Worm (Caenorhabditis elegans) whole organism, early embryonic: ENCODE data around the gene byn-1.

Experiments
- B0310.2 ChIP-seq: sonication (generic microtip); optimal IDR thresholded peaks from 2 replicates; lab custom pipeline; 2016; ENCODE audit warnings: mild to moderate bottlenecking, missing genetic modification characterization, missing compliant biosample characterization
- F13C5.2 ChIP-seq: sonication (generic microtip); optimal IDR thresholded peaks from 2 replicates; lab custom pipeline; 2017; ENCODE audit warnings: mild to moderate bottlenecking, missing genetic modification characterization, inconsistent platforms, missing compliant biosample characterization
- aly-1 ChIP-seq: sonication (generic microtip); optimal IDR thresholded peaks from 2 replicates; lab custom pipeline; 2016; ENCODE audit warnings: missing genetic modification characterization, missing compliant biosample characterization
- ama-1 ChIP-seq: fragments of 150-350 bp; optimal IDR thresholded peaks from 2 replicates; lab custom pipeline; 2014
- ceh-13 ChIP-seq: fragments of 200-800 bp; sonication (Bioruptor generic); optimal IDR thresholded peaks from 2 replicates; lab custom pipeline; 2018; ENCODE audit warnings: mild to moderate bottlenecking, missing genetic modification characterization, missing compliant biosample characterization
- ceh-36 ChIP-seq: sonication (generic microtip); optimal IDR thresholded peaks from 2 replicates; lab custom pipeline; 2016; ENCODE audit warnings: missing genetic modification characterization, inconsistent platforms, missing compliant biosample characterization
- ets-7 ChIP-seq: sonication (generic microtip); optimal IDR thresholded peaks from 2 replicates; lab custom pipeline; 2016; ENCODE audit warnings: missing genotype, missing genetic modification characterization, missing compliant biosample characterization
- flt-1 ChIP-seq: fragments of 200-800 bp; sonication (Bioruptor generic); IDR thresholded peaks from 2 replicates; pipeline ENCODE4 v1.3.6; 2022; ENCODE audit warnings: missing genetic modification characterization, missing compliant biosample characterization
- hmbx-1 ChIP-seq: sonication (generic microtip); optimal IDR thresholded peaks from 2 replicates; lab custom pipeline; 2016; ENCODE audit warnings: mild to moderate bottlenecking, missing genetic modification characterization, missing compliant biosample characterization
- hmg-4 ChIP-seq: fragments of 200-800 bp; sonication (Bioruptor generic); optimal IDR thresholded peaks from 2 replicates; lab custom pipeline; 2018; ENCODE audit warnings: mild to moderate bottlenecking, missing genetic modification characterization, missing compliant biosample characterization
- hnd-1 ChIP-seq: sonication (generic microtip); optimal IDR thresholded peaks from 2 replicates; lab custom pipeline; 2016; ENCODE audit warnings: missing genetic modification characterization, missing compliant biosample characterization
- pes-1 ChIP-seq: fragments of 200-800 bp; sonication (Bioruptor generic); IDR thresholded peaks from 2 replicates; pipeline ENCODE4 v1.3.6; 2022; ENCODE audit warnings: missing genetic modification reagents, missing genetic modification characterization, missing compliant biosample characterization
- scrt-1 ChIP-seq: fragments of 200-800 bp; sonication (Bioruptor generic); IDR thresholded peaks from 2 replicates; pipeline ENCODE4 v1.3.6; 2022; ENCODE audit warnings: missing genetic modification characterization, missing compliant biosample characterization
- sea-1 ChIP-seq: fragments of 200-800 bp; sonication (Bioruptor generic); conservative IDR thresholded peaks from 2 replicates; pipeline ENCODE4 v1.3.6; 2022; ENCODE audit warnings: missing genetic modification characterization, missing compliant biosample characterization
- tbx-11 ChIP-seq: fragments of 200-800 bp; sonication (Bioruptor generic); IDR thresholded peaks from 2 replicates; pipeline ENCODE4 v1.3.6; 2022; ENCODE audit warnings: missing genetic modification characterization, missing compliant biosample characterization
- tbx-37 ChIP-seq: fragments of 200-800 bp; sonication (Bioruptor generic); conservative IDR thresholded peaks from 2 replicates; pipeline ENCODE4 v1.3.6; 2022; ENCODE audit warnings: missing genetic modification reagents, missing genetic modification characterization, missing compliant biosample characterization
- tra-4 ChIP-seq: sonication (generic microtip); optimal IDR thresholded peaks from 2 replicates; lab custom pipeline; 2017; ENCODE audit warnings: missing genetic modification characterization, missing compliant biosample characterization

The byn-1 gene

ce11 chrIII:6958674-6959241, 27.0 kb downstream of the byn-1 start:
- TF ChIP-seq scrt-1 (GFP tag; lab: Robert Waterston, UW) (no peak), ceh-36 (tag; lab: Kevin White, UChicago) (no peak)

DNA sequence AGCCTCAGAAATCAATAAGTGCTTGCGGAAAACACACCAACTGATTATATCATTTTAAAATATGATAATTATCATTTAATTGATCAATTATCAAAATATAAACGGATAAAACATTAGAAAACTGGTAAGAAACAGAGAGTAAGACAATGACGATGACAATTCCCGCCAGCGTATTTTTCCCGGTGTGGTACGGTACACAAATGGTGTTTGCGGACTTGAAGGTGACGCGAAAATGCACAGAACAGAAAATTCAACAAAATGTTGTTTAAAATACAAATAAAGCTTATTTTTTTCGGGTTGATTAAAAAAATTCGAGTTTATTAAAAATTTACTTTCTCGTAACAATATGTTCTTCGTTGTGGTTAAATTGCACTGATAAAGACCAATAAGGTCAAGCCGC, 29.4 kb downstream of the byn-1 start:
- TF ChIP-seq flt-1 (no peak), F13C5.2 (tag; lab: Kevin White, UChicago) (peak; percentile 8), tbx-11 (GFP tag; lab: Robert Waterston, UW) (no peak)

ce11 chrIII:6961937-6962504, 30.2 kb downstream of the byn-1 start, which contains the start of the genes rpn-6.1 and F57B9.1:
Gene rpn-6.1 (minus strand): TSS chrIII:6962001.
Gene F57B9.1 (plus strand): TSS chrIII:6962090.
- no peak for TF ChIP-seq tbx-37 (GFP tag; lab: Robert Waterston, UW)
- TF ChIP-seq ets-7 (tag; lab: Kevin White, UChicago), result no peak
- TF ChIP-seq tbx-11 (GFP tag; lab: Robert Waterston, UW), result no peak
- no peak for TF ChIP-seq hnd-1 (tag; lab: Kevin White, UChicago)
- no peak for TF ChIP-seq hmg-4 (GFP tag; lab: Kevin White, UChicago)
- TF ChIP-seq hmbx-1 (tag; lab: Kevin White, UChicago), result no peak
- no peak for TF ChIP-seq F13C5.2 (tag; lab: Kevin White, UChicago)

- TF ChIP-seq hnd-1 (tag; lab: Kevin White, UChicago) (no peak), tra-4 (tag; lab: Kevin White, UChicago) (no peak), sea-1 (GFP tag; lab: Robert Waterston, UW) (no peak), pes-1 (GFP tag; lab: Robert Waterston, UW) (no peak), aly-1 (tag; lab: Kevin White, UChicago) (no peak), tbx-37 (GFP tag; lab: Robert Waterston, UW) (no peak), ceh-13 (no peak), ets-7 (tag; lab: Kevin White, UChicago) (no peak), hmbx-1 (tag; lab: Kevin White, UChicago) (no peak), tbx-11 (GFP tag; lab: Robert Waterston, UW) (no peak), scrt-1 (GFP tag; lab: Robert Waterston, UW) (no peak), ama-1 (lab: Kevin White, UChicago) (no peak), hmg-4 (GFP tag; lab: Kevin White, UChicago) (no peak)
These were observed 36.4 kb downstream of the byn-1 start, which contains the start of gene panl-2 for ce11 chrIII:6968080-6968639. Gene panl-2 (minus strand): TSS chrIII:6968130.

ce11 chrIII:6968655-6969054, 36.9 kb downstream of the byn-1 start:
- TF ChIP-seq hmg-4 (GFP tag; lab: Kevin White, UChicago) (no peak), scrt-1 (GFP tag; lab: Robert Waterston, UW) (no peak), sea-1 (GFP tag; lab: Robert Waterston, UW) (no peak)

ce11 chrIII:6969090-6969489, 37.3 kb downstream of the byn-1 start, which contains the start of gene F31E3.12:
Gene F31E3.12 (plus strand): TSS chrIII:6969390.
- TF ChIP-seq pes-1 (GFP tag; lab: Robert Waterston, UW) (no peak), aly-1 (tag; lab: Kevin White, UChicago) (no peak), B0310.2 (tag; lab: Kevin White, UChicago) (no peak), hnd-1 (tag; lab: Kevin White, UChicago) (no peak), sea-1 (GFP tag; lab: Robert Waterston, UW) (no peak)

ce11 chrIII:6969781-6970342, 38.1 kb downstream of the byn-1 start:
- TF ChIP-seq tbx-11 (GFP tag; lab: Robert Waterston, UW) (no peak), ama-1 (lab: Kevin White, UChicago) (no peak), hnd-1 (tag; lab: Kevin White, UChicago) (no peak)

DNA sequence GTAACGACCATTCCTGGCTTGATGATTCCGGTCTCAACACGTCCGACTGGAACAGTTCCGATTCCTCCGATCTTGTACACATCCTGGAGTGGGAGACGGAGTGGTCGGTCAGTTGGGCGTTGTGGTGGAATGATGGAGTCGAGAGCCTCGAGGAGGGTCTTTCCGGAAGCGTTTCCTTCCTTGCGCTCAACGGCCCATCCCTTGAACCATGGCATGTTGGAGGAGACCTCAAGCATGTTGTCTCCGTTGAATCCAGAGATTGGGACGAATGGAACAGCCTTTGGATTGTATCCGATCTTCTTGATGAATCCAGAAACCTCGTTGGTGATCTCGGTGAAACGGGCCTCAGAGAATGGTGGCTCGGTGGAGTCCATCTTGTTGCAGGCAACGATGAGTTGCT, 38.9 kb downstream of the byn-1 start:
- no peak for TF ChIP-seq ets-7 (tag; lab: Kevin White, UChicago)
- TF ChIP-seq tbx-11 (GFP tag; lab: Robert Waterston, UW), result no peak
- TF ChIP-seq B0310.2 (tag; lab: Kevin White, UChicago), result no peak
- TF ChIP-seq aly-1 (tag; lab: Kevin White, UChicago), result no peak
- no peak for TF ChIP-seq flt-1
